Worm (Caenorhabditis elegans) whole organism, young adult: ENCODE data around the gene C06A8.8.

Source experiments
- F37B4.10 ChIP-seq: fragments of 200-800 bp; sonication (Bioruptor generic); IDR thresholded peaks from 2 replicates; pipeline ENCODE4 v1.3.6; 2022; ENCODE audit warnings: missing genetic modification characterization, missing compliant biosample characterization
- F52B5.7 ChIP-seq: sonication (generic microtip); optimal IDR thresholded peaks from 2 replicates; lab custom pipeline; 2016; ENCODE audit warnings: mild to moderate bottlenecking, missing genetic modification characterization, missing compliant biosample characterization
- T07F8.4 ChIP-seq: sonication (generic microtip); optimal IDR thresholded peaks from 2 replicates; lab custom pipeline; 2016; ENCODE audit warnings: mild to moderate bottlenecking, missing genetic modification characterization, moderate library complexity, missing compliant biosample characterization
- Y95B8A.8 ChIP-seq: fragments of 200-800 bp; sonication (Bioruptor generic); IDR thresholded peaks from 2 replicates; pipeline ENCODE4 v1.3.6; 2022; ENCODE audit warnings: missing genetic modification reagents, missing genetic modification characterization, missing compliant biosample characterization
- akir-1 ChIP-seq: fragments of 200-800 bp; sonication (Bioruptor generic); optimal IDR thresholded peaks from 2 replicates; lab custom pipeline; 2018; ENCODE audit warnings: mild to moderate bottlenecking, missing genetic modification characterization, moderate library complexity, missing compliant biosample characterization
- bed-2 ChIP-seq: fragments of 200-800 bp; sonication (Bioruptor generic); IDR thresholded peaks from 2 replicates; pipeline ENCODE4 v1.3.6; 2022; ENCODE audit warnings: missing genetic modification reagents, missing genetic modification characterization, missing compliant biosample characterization
- cebp-1 ChIP-seq, 2 experiments: fragments of 200-800 bp in 1 of 2; sonication (Bioruptor generic) in 1 of 2; sonication (generic microtip) in 1 of 2; IDR thresholded peaks in 1 of 2; optimal IDR thresholded peaks in 1 of 2; 2 replicates each; pipeline versions ENCODE4 v1.3.6 to Lab custom; 2017 to 2022; ENCODE audit warnings: missing compliant biosample characterization in 2 of 2, missing genetic modification characterization in 2 of 2, mild to moderate bottlenecking in 1 of 2, missing genetic modification reagents in 1 of 2, moderate library complexity in 1 of 2
- ceh-40 ChIP-seq: fragments of 200-800 bp; sonication (Bioruptor generic); IDR thresholded peaks from 2 replicates; pipeline ENCODE4 v1.3.6; 2022; ENCODE audit warnings: missing genetic modification characterization, missing compliant biosample characterization
- dox-1 ChIP-seq: fragments of 200-800 bp; sonication (Bioruptor generic); IDR thresholded peaks from 2 replicates; pipeline ENCODE4 v1.3.6; 2022; ENCODE audit warnings: missing genetic modification reagents, missing genetic modification characterization, missing compliant biosample characterization
- egrh-3 ChIP-seq: fragments of 200-800 bp; sonication (Bioruptor generic); IDR thresholded peaks from 2 replicates; pipeline ENCODE4 v1.3.6; 2022; ENCODE audit warnings: missing genetic modification reagents, missing genetic modification characterization, missing compliant biosample characterization
- gei-17 ChIP-seq: fragments of 200-800 bp; sonication (Bioruptor generic); optimal IDR thresholded peaks from 2 replicates; lab custom pipeline; 2018; ENCODE audit warnings: mild to moderate bottlenecking, missing genetic modification characterization, missing compliant biosample characterization
- him-1 ChIP-seq: sonication (generic microtip); optimal IDR thresholded peaks from 2 replicates; lab custom pipeline; 2016; ENCODE audit warnings: missing genotype, missing genetic modification reagents, missing genetic modification characterization, missing compliant biosample characterization
- hmg-1.2 ChIP-seq: fragments of 200-800 bp; sonication (Bioruptor generic); IDR thresholded peaks from 2 replicates; pipeline ENCODE4 v1.3.6; 2022; ENCODE audit warnings: missing genetic modification reagents, missing genetic modification characterization, missing compliant biosample characterization
- let-607 ChIP-seq, 2 experiments: fragments of 200-800 bp in 1 of 2; sonication (Bioruptor generic) in 1 of 2; sonication (generic microtip) in 1 of 2; optimal IDR thresholded peaks; 2 replicates each; lab custom pipeline; 2016 to 2018; ENCODE audit warnings: mild to moderate bottlenecking in 2 of 2, missing compliant biosample characterization in 2 of 2, missing genetic modification characterization in 2 of 2, moderate library complexity in 2 of 2, missing genotype in 1 of 2
- lin-54 ChIP-seq: fragments of 200-800 bp; sonication (Bioruptor generic); optimal IDR thresholded peaks from 2 replicates; lab custom pipeline; 2018; ENCODE audit warnings: mild to moderate bottlenecking, missing genetic modification characterization, missing compliant biosample characterization
- lsl-1 ChIP-seq: fragments of 200-800 bp; sonication (Bioruptor generic); optimal IDR thresholded peaks from 2 replicates; lab custom pipeline; 2018; ENCODE audit warnings: mild to moderate bottlenecking, missing genetic modification characterization, moderate library complexity, missing compliant biosample characterization
- madf-6 ChIP-seq: fragments of 200-800 bp; sonication (Bioruptor generic); IDR thresholded peaks from 2 replicates; pipeline ENCODE4 v1.3.6; 2022; ENCODE audit warnings: missing genetic modification reagents, missing genetic modification characterization, missing compliant biosample characterization
- nfya-1 ChIP-seq: sonication (generic microtip); optimal IDR thresholded peaks from 2 replicates; lab custom pipeline; 2017; ENCODE audit warnings: antibody characterized with exemption, missing compliant biosample characterization, missing genetic modification characterization, borderline replicate concordance; ENCODE audit not compliant: insufficient read depth
- nfyb-1 ChIP-seq: fragments of 200-800 bp; sonication (Bioruptor generic); IDR thresholded peaks from 2 replicates; pipeline ENCODE4 v1.3.6; 2022; ENCODE audit warnings: missing genetic modification reagents, missing genetic modification characterization, missing compliant biosample characterization
- nhr-120 ChIP-seq: fragments of 200-800 bp; sonication (Bioruptor generic); IDR thresholded peaks from 2 replicates; pipeline ENCODE4 v1.3.6; 2022; ENCODE audit warnings: missing genetic modification characterization, missing compliant biosample characterization
- nhr-179 ChIP-seq: sonication (generic microtip); optimal IDR thresholded peaks from 2 replicates; lab custom pipeline; 2016; ENCODE audit warnings: mild to moderate bottlenecking, missing genetic modification characterization, missing compliant biosample characterization
- sdz-38 ChIP-seq: sonication (generic microtip); optimal IDR thresholded peaks from 2 replicates; lab custom pipeline; 2016; ENCODE audit warnings: missing genotype, missing genetic modification characterization, missing compliant biosample characterization
- sea-2 ChIP-seq: fragments of 200-800 bp; sonication (Bioruptor generic); IDR thresholded peaks from 2 replicates; pipeline ENCODE4 v1.3.6; 2022; ENCODE audit warnings: missing genetic modification characterization, missing compliant biosample characterization
- tbp1 ChIP-seq: fragments of 200-800 bp; sonication (Bioruptor generic); optimal IDR thresholded peaks from 2 replicates; lab custom pipeline; 2018; ENCODE audit warnings: mild to moderate bottlenecking, missing genetic modification characterization, missing compliant biosample characterization
- tbx-9 ChIP-seq: sonication (generic microtip); optimal IDR thresholded peaks from 2 replicates; lab custom pipeline; 2016; ENCODE audit warnings: borderline replicate concordance, missing genetic modification characterization, inconsistent platforms, missing compliant biosample characterization
- zfh-2 ChIP-seq: fragments of 200-800 bp; sonication (Bioruptor generic); conservative IDR thresholded peaks from 2 replicates; pipeline ENCODE4 v1.3.6; 2022; ENCODE audit warnings: missing genetic modification reagents, missing genetic modification characterization, missing compliant biosample characterization
- ztf-18 ChIP-seq: sonication (generic microtip); optimal IDR thresholded peaks from 2 replicates; lab custom pipeline; 2016; ENCODE audit warnings: missing genotype, mild to moderate bottlenecking, missing genetic modification characterization, missing compliant biosample characterization
- ztf-22 ChIP-seq: fragments of 200-800 bp; sonication (Bioruptor generic); optimal IDR thresholded peaks from 2 replicates; lab custom pipeline; 2018; ENCODE audit warnings: mild to moderate bottlenecking, missing genetic modification characterization, moderate library complexity, missing compliant biosample characterization
- ztf-26 ChIP-seq: sonication (generic microtip); optimal IDR thresholded peaks from 2 replicates; lab custom pipeline; 2017; ENCODE audit warnings: missing genetic modification characterization, missing compliant biosample characterization
- ztf-6 ChIP-seq: fragments of 200-800 bp; sonication (Bioruptor generic); IDR thresholded peaks from 2 replicates; pipeline ENCODE4 v1.3.6; 2022; ENCODE audit warnings: missing genetic modification reagents, missing genetic modification characterization, missing compliant biosample characterization

Gene C06A8.8

ce11 chrII:7755116-7755571 lies 16.7 kb downstream of the C06A8.8 start, which contains the start of the genes B0228.6 and B0228.1:
TSS of gene B0228.6 (minus strand) at chrII:7755166.
TSS of gene B0228.1 (plus strand) at chrII:7755343.
- TF ChIP-seq T07F8.4 = no peak
- no peak for TF ChIP-seq hmg-1.2 (GFP tag; lab: Robert Waterston, UW)
- no peak for TF ChIP-seq Y95B8A.8 (GFP tag; lab: Robert Waterston, UW)

ce11 chrII:7753500-7753899 lies 18.3 kb downstream of the C06A8.8 start, which contains the start of gene trx-1:
TSS of gene trx-1 (minus strand) at chrII:7753600.
- no peak for TF ChIP-seq tbp1 (GFP tag; lab: Kevin White, UChicago)

- TF ChIP-seq F52B5.7 (tag; lab: Kevin White, UChicago) = no peak
Observed at ce11 chrII:7736725-7737124, 35.1 kb downstream of the C06A8.8 start.

- TF ChIP-seq him-1 (tag; lab: Kevin White, UChicago) (no peak), F37B4.10 (GFP tag; lab: Robert Waterston, UW) (no peak), Y95B8A.8 (GFP tag; lab: Robert Waterston, UW) (no peak), ztf-22 (no peak), gei-17 (no peak), nhr-120 (no peak), nfyb-1 (GFP tag; lab: Robert Waterston, UW) (no peak), ztf-18 (tag; lab: Kevin White, UChicago) (no peak), ceh-40 (GFP tag; lab: Robert Waterston, UW) (no peak), akir-1 (GFP tag; lab: Kevin White, UChicago) (no peak), tbx-9 (tag; lab: Kevin White, UChicago) (no peak), nfya-1 (tag; lab: Kevin White, UChicago) (no peak), let-607 (tag; optimal IDR thresholded peaks at IDR 0.05; lab: Kevin White, UChicago) (no peak), cebp-1 (GFP tag; IDR thresholded peaks at IDR 0.05; lab: Robert Waterston, UW) (no peak), cebp-1 (tag; optimal IDR thresholded peaks at IDR 0.05; lab: Kevin White, UChicago) (no peak), ztf-6 (GFP tag; lab: Robert Waterston, UW) (no peak)
- TF ChIP-seq, all 124 proteins: peak for 0
Observed at ce11 chrII:7724603-7725002, 47.2 kb downstream of the C06A8.8 start, which contains the start of gene cpna-2. TSS of gene cpna-2 (plus strand) at chrII:7724903.

- TF ChIP-seq zfh-2 (GFP tag; lab: Robert Waterston, UW) (peak; percentile 60), dox-1 (GFP tag; lab: Robert Waterston, UW) (no peak)
Observed at ce11 chrII:7722784-7723183, 49.0 kb downstream of the C06A8.8 start.

ce11 chrII:7720479-7720878 lies 51.3 kb downstream of the C06A8.8 start:
- no peak for TF ChIP-seq sea-2 (GFP tag; lab: Robert Waterston, UW)
- TF ChIP-seq lin-54 (GFP tag; lab: Kevin White, UChicago) = no peak
- TF ChIP-seq sdz-38 (tag; lab: Kevin White, UChicago) = no peak
- TF ChIP-seq, all 124 proteins: peak for 0

ce11 chrII:7719039-7719438 lies 52.8 kb downstream of the C06A8.8 start:
- TF ChIP-seq madf-6 (no peak), egrh-3 (GFP tag; lab: Robert Waterston, UW) (no peak), bed-2 (GFP tag; lab: Robert Waterston, UW) (no peak), nhr-179 (tag; lab: Kevin White, UChicago) (no peak), ztf-26 (tag; lab: Kevin White, UChicago) (no peak), lsl-1 (GFP tag; lab: Kevin White, UChicago) (no peak)
- TF ChIP-seq, all 124 proteins: peak for 0
